Fruit fly (Drosophila melanogaster) whole organism, embryonic: ENCODE measurements around the gene NimC3.

ENCODE experiments used
- Adf1 ChIP-seq: fragments of 200-800 bp; sonication (Bioruptor generic); IDR thresholded peaks from 2 replicates; pipeline ENCODE4 v1.3.6; 2022; ENCODE audit warnings: missing biosample characterization, missing genetic modification characterization
- Bdp1 ChIP-seq: fragments of 200-800 bp; sonication (Bioruptor generic); optimal IDR thresholded peaks from 3 replicates; lab custom pipeline; 2016; ENCODE audit warnings: missing biosample characterization, missing genetic modification characterization
- Bteb2 ChIP-seq: fragments of 200-800 bp; sonication (Bioruptor generic); optimal IDR thresholded peaks from 2 replicates; lab custom pipeline; 2016; ENCODE audit warnings: missing biosample characterization, missing genetic modification characterization
- CG13123 ChIP-seq: fragments of 200-800 bp; sonication (Bioruptor generic); optimal IDR thresholded peaks from 2 replicates; lab custom pipeline; 2016; ENCODE audit warnings: missing biosample characterization, missing genetic modification characterization
- CG13894 ChIP-seq: fragments of 200-800 bp; sonication (Bioruptor generic); optimal IDR thresholded peaks from 3 replicates; lab custom pipeline; 2018; ENCODE audit warnings: missing biosample characterization, mild to moderate bottlenecking, missing genetic modification characterization, moderate library complexity
- CG14441 ChIP-seq: fragments of 200-800 bp; sonication (Bioruptor generic); IDR thresholded peaks from 2 replicates; pipeline ENCODE4 v1.3.6; 2022; ENCODE audit warnings: missing biosample characterization, missing genetic modification characterization
- CG1792 ChIP-seq: fragments of 200-800 bp; sonication (Bioruptor generic); optimal IDR thresholded peaks from 2 replicates; lab custom pipeline; 2016; ENCODE audit warnings: missing biosample characterization, missing genetic modification characterization
- CG18599 ChIP-seq: fragments of 200-800 bp; sonication (Bioruptor generic); optimal IDR thresholded peaks from 3 replicates; lab custom pipeline; 2017; ENCODE audit warnings: missing biosample characterization, missing genetic modification characterization, mild to moderate bottlenecking, moderate library complexity, missing genetic modification reagents
- CG3065 ChIP-seq: fragments of 200-800 bp; sonication (Bioruptor generic); optimal IDR thresholded peaks from 2 replicates; lab custom pipeline; 2016; ENCODE audit warnings: missing biosample characterization, missing genetic modification characterization
- CG32532 ChIP-seq: fragments of 200-800 bp; sonication (Bioruptor generic); IDR thresholded peaks from 2 replicates; pipeline ENCODE4 v1.3.6; 2022; ENCODE audit warnings: missing biosample characterization, missing genetic modification characterization
- CG34376 ChIP-seq: fragments of 200-800 bp; sonication (Bioruptor generic); optimal IDR thresholded peaks from 2 replicates; lab custom pipeline; 2018; ENCODE audit warnings: missing biosample characterization, mild to moderate bottlenecking, missing genetic modification characterization
- CG5180 ChIP-seq: fragments of 200-800 bp; sonication (Bioruptor generic); optimal IDR thresholded peaks from 3 replicates; lab custom pipeline; 2017; ENCODE audit warnings: missing biosample characterization, missing genetic modification characterization, mild to moderate bottlenecking, moderate library complexity, missing genetic modification reagents
- CG6175 ChIP-seq: fragments of 200-800 bp; sonication (Bioruptor generic); IDR thresholded peaks from 3 replicates; pipeline ENCODE4 v1.3.6; 2022; ENCODE audit warnings: missing biosample characterization, missing genetic modification characterization
- CG8281 ChIP-seq: fragments of 200-800 bp; sonication (Bioruptor generic); optimal IDR thresholded peaks from 2 replicates; lab custom pipeline; 2018; ENCODE audit warnings: missing biosample characterization, mild to moderate bottlenecking, missing genetic modification characterization, moderate library complexity
- CG8290 ChIP-seq, 3 experiments: fragments of 200-800 bp; sonication (Bioruptor generic); optimal IDR thresholded peaks; 2 replicates each; lab custom pipeline; 2016 to 2019; ENCODE audit warnings: missing biosample characterization in 3 of 3, missing genetic modification characterization in 3 of 3, mild to moderate bottlenecking in 2 of 3, moderate library complexity in 1 of 3
- CG9437 ChIP-seq: fragments of 200-800 bp; sonication (Bioruptor generic); optimal IDR thresholded peaks from 2 replicates; lab custom pipeline; 2018; ENCODE audit warnings: missing biosample characterization, mild to moderate bottlenecking, missing genetic modification characterization
- CG9609 ChIP-seq: fragments of 200-800 bp; sonication (Bioruptor generic); optimal IDR thresholded peaks from 3 replicates; lab custom pipeline; 2016; ENCODE audit warnings: missing biosample characterization, missing genetic modification characterization
- CG9876 ChIP-seq: fragments of 200-800 bp; sonication (Bioruptor generic); optimal IDR thresholded peaks from 2 replicates; lab custom pipeline; 2016; ENCODE audit warnings: missing biosample characterization, missing genetic modification characterization
- D19B ChIP-seq: fragments of 200-800 bp; sonication (Bioruptor generic); optimal IDR thresholded peaks from 2 replicates; lab custom pipeline; 2017; ENCODE audit warnings: missing biosample characterization, mild to moderate bottlenecking, missing genetic modification characterization
- Dbx ChIP-seq: fragments of 200-800 bp; sonication (Bioruptor generic); IDR thresholded peaks from 3 replicates; pipeline ENCODE4 v1.3.6; 2022; ENCODE audit warnings: missing biosample characterization, missing genetic modification characterization
- Ets65A ChIP-seq: fragments of 200-800 bp; sonication (Bioruptor generic); peaks from one replicate; lab custom pipeline; 2016; ENCODE audit warnings: missing biosample characterization, missing genetic modification characterization
- PHDP ChIP-seq: fragments of 200-800 bp; sonication (Bioruptor generic); optimal IDR thresholded peaks from 3 replicates; lab custom pipeline; 2018; ENCODE audit warnings: missing biosample characterization, mild to moderate bottlenecking, missing genetic modification characterization, moderate library complexity
- Pdp1 ChIP-seq, 2 experiments: fragments of 200-800 bp; sonication (Bioruptor generic); optimal IDR thresholded peaks; 3 replicates each; lab custom pipeline; 2016; ENCODE audit warnings: missing biosample characterization in 2 of 2, missing genetic modification characterization in 2 of 2, mild to moderate bottlenecking in 1 of 2, moderate library complexity in 1 of 2
- Sin3A ChIP-seq: fragments of >200 bp; optimal IDR thresholded peaks from 2 replicates; lab custom pipeline; 2018
- Stat92E ChIP-seq, 3 experiments: fragments of >200 bp in 2 of 3; fragments of 200-800 bp in 1 of 3; sonication (Bioruptor generic) in 1 of 3; optimal IDR thresholded peaks; 2 replicates each; lab custom pipeline; 2017 to 2019; ENCODE audit warnings: missing biosample characterization in 3 of 3, missing genetic modification characterization in 3 of 3, mild to moderate bottlenecking in 1 of 3, moderate library complexity in 1 of 3
- ase ChIP-seq: fragments of 200-800 bp; sonication (Bioruptor generic); IDR thresholded peaks from 3 replicates; pipeline ENCODE4 v1.3.6; 2022; ENCODE audit warnings: missing biosample characterization, missing genetic modification characterization
- bcd ChIP-seq: fragments of 200-800 bp; sonication (Bioruptor generic); optimal IDR thresholded peaks from 2 replicates; lab custom pipeline; 2017; ENCODE audit warnings: missing biosample characterization, mild to moderate bottlenecking, missing genetic modification characterization
- cato ChIP-seq: fragments of 200-800 bp; sonication (Bioruptor generic); optimal IDR thresholded peaks from 2 replicates; lab custom pipeline; 2016; ENCODE audit warnings: missing biosample characterization, missing genetic modification characterization, borderline replicate concordance
- chif ChIP-seq, 2 experiments: fragments of 200-800 bp; sonication (Bioruptor generic); optimal IDR thresholded peaks; 3 replicates each; lab custom pipeline; 2016; ENCODE audit warnings: missing biosample characterization in 2 of 2, missing genetic modification characterization in 2 of 2
- chinmo ChIP-seq: fragments of 200-800 bp; sonication (Bioruptor generic); IDR thresholded peaks from 4 replicates; pipeline ENCODE4 v1.3.6; 2022; ENCODE audit warnings: missing biosample characterization, missing genetic modification characterization; ENCODE audit not compliant: partially characterized antibody
- corto ChIP-seq: fragments of 200-800 bp; sonication (Bioruptor generic); optimal IDR thresholded peaks from 2 replicates; lab custom pipeline; 2016; ENCODE audit warnings: missing biosample characterization, mild to moderate bottlenecking, missing genetic modification characterization, moderate library complexity
- croc ChIP-seq: fragments of 200-800 bp; sonication (Bioruptor generic); conservative IDR thresholded peaks from 3 replicates; pipeline ENCODE4 v1.3.6; 2022; ENCODE audit warnings: missing biosample characterization, missing genetic modification characterization
- dm ChIP-seq: fragments of 200-800 bp; sonication (Bioruptor generic); optimal IDR thresholded peaks from 3 replicates; lab custom pipeline; 2016; ENCODE audit warnings: missing biosample characterization, missing genetic modification characterization
- emc ChIP-seq: fragments of 200-800 bp; sonication (Bioruptor generic); optimal IDR thresholded peaks from 2 replicates; lab custom pipeline; 2016; ENCODE audit warnings: missing biosample characterization, missing genetic modification characterization
- eve ChIP-seq, 2 experiments: fragments of >200 bp; optimal IDR thresholded peaks; 2 replicates each; lab custom pipeline; 2017; ENCODE audit warnings: missing biosample characterization in 2 of 2, missing genetic modification characterization in 2 of 2
- exex ChIP-seq: fragments of 200-800 bp; sonication (Bioruptor generic); optimal IDR thresholded peaks from 4 replicates; lab custom pipeline; 2018; ENCODE audit warnings: missing biosample characterization, mild to moderate bottlenecking, missing genetic modification characterization, moderate library complexity
- fd96Cb ChIP-seq: fragments of 200-800 bp; sonication (Bioruptor generic); optimal IDR thresholded peaks from 2 replicates; lab custom pipeline; 2018; ENCODE audit warnings: missing biosample characterization, mild to moderate bottlenecking, missing genetic modification characterization, moderate library complexity
- ftz-f1 ChIP-seq: fragments of 200-800 bp; sonication (Bioruptor generic); optimal IDR thresholded peaks from 2 replicates; lab custom pipeline; 2016; ENCODE audit warnings: missing biosample characterization, missing genetic modification characterization
- grn ChIP-seq: fragments of 200-800 bp; sonication (Bioruptor generic); optimal IDR thresholded peaks from 3 replicates; lab custom pipeline; 2017; ENCODE audit warnings: missing biosample characterization, missing genetic modification characterization
- her ChIP-seq: fragments of 200-800 bp; sonication (Bioruptor generic); optimal IDR thresholded peaks from 2 replicates; lab custom pipeline; 2016; ENCODE audit warnings: missing biosample characterization, missing genetic modification characterization
- ken ChIP-seq: fragments of 200-800 bp; sonication (Bioruptor generic); IDR thresholded peaks from 3 replicates; pipeline ENCODE4 v1.3.6; 2022; ENCODE audit warnings: missing biosample characterization, missing genetic modification characterization
- lilli ChIP-seq: fragments of 200-800 bp; sonication (Bioruptor generic); optimal IDR thresholded peaks from 3 replicates; lab custom pipeline; 2016; ENCODE audit warnings: missing biosample characterization, missing genetic modification characterization
- mirr ChIP-seq: fragments of 200-800 bp; sonication (Bioruptor generic); optimal IDR thresholded peaks from 3 replicates; lab custom pipeline; 2018; ENCODE audit warnings: missing biosample characterization, mild to moderate bottlenecking, missing genetic modification characterization
- sd ChIP-seq: fragments of 200-800 bp; sonication (Bioruptor generic); optimal IDR thresholded peaks from 3 replicates; lab custom pipeline; 2018; ENCODE audit warnings: missing biosample characterization, mild to moderate bottlenecking, missing genetic modification characterization, moderate library complexity
- sim ChIP-seq: fragments of 200-800 bp; sonication (Bioruptor generic); IDR thresholded peaks from 2 replicates; pipeline ENCODE4 v1.3.6; 2022; ENCODE audit warnings: missing biosample characterization, missing genetic modification characterization
- sug ChIP-seq: fragments of 200-800 bp; optimal IDR thresholded peaks from 2 replicates; lab custom pipeline; 2019; ENCODE audit warnings: missing biosample characterization, mild to moderate bottlenecking, missing genetic modification characterization, moderate library complexity
- toy ChIP-seq: fragments of 200-800 bp; sonication (Bioruptor generic); IDR thresholded peaks from 2 replicates; pipeline ENCODE4 v1.3.6; 2022; ENCODE audit warnings: missing biosample characterization, missing genetic modification characterization
- zfh1 ChIP-seq: fragments of 200-800 bp; sonication (Bioruptor generic); IDR thresholded peaks from 3 replicates; pipeline ENCODE4 v1.3.6; 2022; ENCODE audit warnings: missing biosample characterization, missing genetic modification characterization

Gene NimC3

dm6 chr2L:14019654-14020053 lies 354 bp downstream of the NimC3 start (continued):
- 0 out of 3 replicates have a peak, but pooled peaks have one; percentile 24 for TF ChIP-seq Dbx (GFP tag; lab: Robert Waterston, UW)
- no peak for TF ChIP-seq fd96Cb (tag; lab: Kevin White, UChicago)
- no peak for TF ChIP-seq ftz-f1
- TF ChIP-seq ase (GFP tag; lab: Robert Waterston, UW), result no peak
- TF ChIP-seq Bteb2 (GFP tag; lab: Kevin White, UChicago), result no peak
- 0 out of 3 replicates have a peak, but pooled peaks have one; percentile 14 for TF ChIP-seq ken (GFP tag; lab: Robert Waterston, UW)

DNA sequence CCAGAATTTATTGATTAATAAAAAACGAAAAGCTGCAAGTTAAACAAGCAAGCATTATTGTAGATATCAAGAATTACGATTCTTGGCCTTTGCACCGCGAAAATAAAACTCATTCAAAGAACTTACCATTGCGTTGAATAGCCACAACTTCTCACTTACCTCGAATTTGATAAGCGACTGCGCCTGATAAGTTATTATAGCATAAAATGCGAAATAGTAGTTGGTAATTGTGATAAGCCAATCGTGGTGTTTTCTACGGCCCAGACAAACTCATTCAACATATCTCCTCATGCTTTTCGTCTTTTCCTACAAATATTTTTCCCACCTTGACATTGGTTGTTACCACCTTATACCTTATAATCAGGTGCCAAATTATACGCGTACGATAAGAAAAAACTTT lies 4.9 kb downstream of the NimC3 start:
- TF ChIP-seq Stat92E (GFP tag; optimal IDR thresholded peaks at IDR 0.05; lab: Kevin White, UChicago) (no peak), mirr (GFP tag; lab: Kevin White, UChicago) (peak; percentile 60), chif (GFP tag; optimal IDR thresholded peaks at IDR 0.05; lab: Kevin White, UChicago) (no peak), grn (GFP tag; lab: Kevin White, UChicago) (peak; percentile 10), sug (tag; lab: Kevin White, UChicago) (peak; percentile 48), CG34376 (GFP tag; lab: Kevin White, UChicago) (peak; percentile 89), emc (no peak), CG13123 (GFP tag; lab: Kevin White, UChicago) (no peak), chinmo (GFP tag; lab: Robert Waterston, UW) (0 out of 4 replicates have a peak, but pooled peaks have one; percentile 23), PHDP (tag; lab: Kevin White, UChicago) (no peak), her (no peak), eve (GFP tag; optimal IDR thresholded peaks at IDR 0.05; lab: Kevin White, UChicago) (peak in 1 of 2 experiments; percentile 36), Sin3A (lab: Kevin White, UChicago) (no peak), CG14441 (GFP tag; lab: Robert Waterston, UW) (no peak), CG18599 (peak; percentile 2), CG1792 (GFP tag; lab: Kevin White, UChicago) (no peak), CG3065 (GFP tag; lab: Kevin White, UChicago) (no peak), exex (tag; lab: Kevin White, UChicago) (peak; percentile 90), CG9609 (no peak), Pdp1 (GFP tag; optimal IDR thresholded peaks at IDR 0.05; lab: Kevin White, UChicago) (peak in 1 of 2 experiments; percentile 58), sd (peak; percentile 86)

- TF ChIP-seq CG14441 (GFP tag; lab: Robert Waterston, UW), result 0 out of 2 replicates have a peak, but pooled peaks have one; percentile 7
- TF ChIP-seq CG8290 (GFP tag; optimal IDR thresholded peaks at IDR 0.05; lab: Kevin White, UChicago), result no peak
- TF ChIP-seq CG8290 (tag; optimal IDR thresholded peaks at IDR 0.05; lab: Kevin White, UChicago), result peak in 1 of 2 experiments; percentile 60
- TF ChIP-seq Ets65A (GFP tag; lab: Kevin White, UChicago), result peak; percentile 59
- TF ChIP-seq sim (GFP tag; lab: Robert Waterston, UW), result no peak
- TF ChIP-seq zfh1 (GFP tag; lab: Robert Waterston, UW), result peak; percentile 57; the same call in 1 of the 3 replicates
- peak; percentile 54 for TF ChIP-seq CG13894 (tag; lab: Kevin White, UChicago)
- TF ChIP-seq croc, result no peak
- TF ChIP-seq bcd (GFP tag; lab: Kevin White, UChicago), result no peak
- TF ChIP-seq CG9437 (GFP tag; lab: Kevin White, UChicago), result no peak
- peak; percentile 23 for TF ChIP-seq CG5180 (GFP tag; lab: Kevin White, UChicago)
- TF ChIP-seq her, result peak; percentile 19
- no peak for TF ChIP-seq CG8281 (tag; lab: Kevin White, UChicago)
- no peak for TF ChIP-seq dm (GFP tag; lab: Kevin White, UChicago)
- TF ChIP-seq CG34376 (GFP tag; lab: Kevin White, UChicago), result peak; percentile 95
- TF ChIP-seq exex (tag; lab: Kevin White, UChicago), result peak; percentile 98
- TF ChIP-seq Bdp1 (GFP tag; lab: Kevin White, UChicago), result no peak
- TF ChIP-seq corto (GFP tag; lab: Kevin White, UChicago), result no peak
- peak; percentile 96 for TF ChIP-seq Adf1
- TF ChIP-seq D19B (GFP tag; lab: Kevin White, UChicago), result peak; percentile 18
- 0 out of 2 replicates have a peak, but pooled peaks have one; percentile 20 for TF ChIP-seq CG32532 (GFP tag; lab: Robert Waterston, UW)
- TF ChIP-seq CG9876, result peak; percentile 15
- no peak for TF ChIP-seq cato (GFP tag; lab: Kevin White, UChicago)
- TF ChIP-seq CG6175 (GFP tag; lab: Robert Waterston, UW), result peak; percentile 55; the same call in 1 of the 3 replicates
- no peak for TF ChIP-seq toy (GFP tag; lab: Robert Waterston, UW)
- peak; percentile 27 for TF ChIP-seq lilli
Observed at dm6 chr2L:14013478-14013877, 6.5 kb downstream of the NimC3 start.
